Fruit fly (Drosophila melanogaster) whole organism, embryonic: ENCODE measurements around the gene CG14154.

ENCODE experiments used
- Bteb2 ChIP-seq: fragments of 200-800 bp; sonication (Bioruptor generic); optimal IDR thresholded peaks from 2 replicates; lab custom pipeline; 2016; ENCODE audit warnings: missing biosample characterization, missing genetic modification characterization
- CG10959 ChIP-seq: fragments of 200-800 bp; sonication (Bioruptor generic); IDR thresholded peaks from 2 replicates; pipeline ENCODE4 v1.3.6; 2022; ENCODE audit warnings: missing biosample characterization, missing genetic modification characterization
- CG11247 ChIP-seq: fragments of 200-800 bp; sonication (Bioruptor generic); IDR thresholded peaks from 2 replicates; pipeline ENCODE4 v1.3.6; 2022; ENCODE audit warnings: missing biosample characterization, missing genetic modification characterization
- CG12391 ChIP-seq: fragments of 200-800 bp; sonication (Bioruptor generic); optimal IDR thresholded peaks from 3 replicates; lab custom pipeline; 2018; ENCODE audit warnings: missing biosample characterization, mild to moderate bottlenecking, missing genetic modification characterization, moderate library complexity
- CG13624 ChIP-seq: fragments of 200-800 bp; sonication (Bioruptor generic); optimal IDR thresholded peaks from 2 replicates; lab custom pipeline; 2016; ENCODE audit warnings: missing biosample characterization, missing genetic modification characterization
- CG14965 ChIP-seq: fragments of 200-800 bp; sonication (Bioruptor generic); optimal IDR thresholded peaks from 2 replicates; lab custom pipeline; 2016; ENCODE audit warnings: missing biosample characterization, missing genetic modification characterization, borderline replicate concordance
- CG15514 ChIP-seq: fragments of 200-800 bp; sonication (Bioruptor generic); optimal IDR thresholded peaks from 3 replicates; lab custom pipeline; 2017; ENCODE audit warnings: missing biosample characterization, missing genetic modification characterization, mild to moderate bottlenecking, moderate library complexity, missing genetic modification reagents
- CG18619 ChIP-seq: fragments of 200-800 bp; sonication (Bioruptor generic); optimal IDR thresholded peaks from 3 replicates; lab custom pipeline; 2017; ENCODE audit warnings: missing biosample characterization, mild to moderate bottlenecking, missing genetic modification characterization
- CG2678 ChIP-seq: fragments of 200-800 bp; sonication (Bioruptor generic); optimal IDR thresholded peaks from 3 replicates; lab custom pipeline; 2019; ENCODE audit warnings: missing biosample characterization, mild to moderate bottlenecking, missing genetic modification characterization, moderate library complexity
- CG32767 ChIP-seq: fragments of 200-800 bp; sonication (Bioruptor generic); IDR thresholded peaks from 2 replicates; pipeline ENCODE4 v1.3.6; 2022; ENCODE audit warnings: missing biosample characterization, missing genetic modification characterization
- CG34224 ChIP-seq: fragments of 200-800 bp; sonication (Bioruptor generic); IDR thresholded peaks from 3 replicates; pipeline ENCODE4 v1.3.6; 2022; ENCODE audit warnings: missing biosample characterization, missing genetic modification characterization; ENCODE audit not compliant: partially characterized antibody
- CG3995 ChIP-seq: fragments of 200-800 bp; sonication (Bioruptor generic); optimal IDR thresholded peaks from 3 replicates; lab custom pipeline; 2016; ENCODE audit warnings: missing biosample characterization, missing genetic modification characterization
- CG4617 ChIP-seq: fragments of 200-800 bp; sonication (Bioruptor generic); optimal IDR thresholded peaks from 3 replicates; lab custom pipeline; 2016; ENCODE audit warnings: missing biosample characterization, missing genetic modification characterization, borderline replicate concordance
- CG4854 ChIP-seq: fragments of 200-800 bp; sonication (Bioruptor generic); optimal IDR thresholded peaks from 2 replicates; lab custom pipeline; 2016; ENCODE audit warnings: missing biosample characterization, missing genetic modification characterization, inconsistent platforms
- CG7271 ChIP-seq: fragments of 200-800 bp; sonication (Bioruptor generic); optimal IDR thresholded peaks from 2 replicates; lab custom pipeline; 2018; ENCODE audit warnings: missing biosample characterization, mild to moderate bottlenecking, missing genetic modification characterization, moderate library complexity
- CG8281 ChIP-seq: fragments of 200-800 bp; sonication (Bioruptor generic); optimal IDR thresholded peaks from 2 replicates; lab custom pipeline; 2018; ENCODE audit warnings: missing biosample characterization, mild to moderate bottlenecking, missing genetic modification characterization, moderate library complexity
- CkIIα-i1 ChIP-seq: fragments of 200-800 bp; sonication (Bioruptor generic); IDR thresholded peaks from 2 replicates; pipeline ENCODE4 v1.3.6; 2022; ENCODE audit warnings: missing biosample characterization, missing genetic modification characterization
- Dad ChIP-seq: fragments of 200-800 bp; sonication (Bioruptor generic); optimal IDR thresholded peaks from 3 replicates; lab custom pipeline; 2016; ENCODE audit warnings: missing biosample characterization, missing genetic modification characterization
- Dbx ChIP-seq: fragments of 200-800 bp; sonication (Bioruptor generic); IDR thresholded peaks from 3 replicates; pipeline ENCODE4 v1.3.6; 2022; ENCODE audit warnings: missing biosample characterization, missing genetic modification characterization
- Fer2 ChIP-seq: fragments of 200-800 bp; sonication (Bioruptor generic); optimal IDR thresholded peaks from 2 replicates; lab custom pipeline; 2018; ENCODE audit warnings: missing biosample characterization, mild to moderate bottlenecking, missing genetic modification characterization, moderate library complexity
- Hr51 ChIP-seq, 2 experiments: fragments of 200-800 bp; sonication (Bioruptor generic); optimal IDR thresholded peaks; 2 replicates in 1 of 2; 3 replicates in 1 of 2; lab custom pipeline; 2016 to 2018; ENCODE audit warnings: missing biosample characterization in 2 of 2, missing genetic modification characterization in 2 of 2, mild to moderate bottlenecking in 1 of 2, moderate library complexity in 1 of 2
- MBD-R2 ChIP-seq: fragments of 200-800 bp; sonication (Bioruptor generic); IDR thresholded peaks from 2 replicates; pipeline ENCODE4 v1.3.6; 2022; ENCODE audit warnings: missing biosample characterization, missing genetic modification characterization
- NK7.1 ChIP-seq: fragments of 200-800 bp; sonication (Bioruptor generic); optimal IDR thresholded peaks from 3 replicates; lab custom pipeline; 2016; ENCODE audit warnings: missing biosample characterization, missing genetic modification characterization
- TFAM ChIP-seq: fragments of 200-800 bp; sonication (Bioruptor generic); optimal IDR thresholded peaks from 2 replicates; lab custom pipeline; 2017; ENCODE audit warnings: missing biosample characterization, missing genetic modification characterization, inconsistent platforms
- Vsx1 ChIP-seq: fragments of 200-800 bp; sonication (Bioruptor generic); optimal IDR thresholded peaks from 2 replicates; lab custom pipeline; 2017; ENCODE audit warnings: missing biosample characterization, mild to moderate bottlenecking, missing genetic modification characterization, missing genetic modification reagents
- Xbp1 ChIP-seq: fragments of 200-800 bp; sonication (Bioruptor generic); optimal IDR thresholded peaks from 3 replicates; lab custom pipeline; 2016; ENCODE audit warnings: missing biosample characterization, mild to moderate bottlenecking, missing genetic modification characterization
- ase ChIP-seq: fragments of 200-800 bp; sonication (Bioruptor generic); IDR thresholded peaks from 3 replicates; pipeline ENCODE4 v1.3.6; 2022; ENCODE audit warnings: missing biosample characterization, missing genetic modification characterization
- bcd ChIP-seq: fragments of 200-800 bp; sonication (Bioruptor generic); optimal IDR thresholded peaks from 2 replicates; lab custom pipeline; 2017; ENCODE audit warnings: missing biosample characterization, mild to moderate bottlenecking, missing genetic modification characterization
- cas ChIP-seq: fragments of 200-800 bp; sonication (Bioruptor generic); IDR thresholded peaks from 2 replicates; pipeline ENCODE4 v1.3.6; 2022; ENCODE audit warnings: missing biosample characterization, missing genetic modification characterization
- danr ChIP-seq: fragments of 200-800 bp; sonication (Bioruptor generic); IDR thresholded peaks from 2 replicates; pipeline ENCODE4 v1.3.6; 2022; ENCODE audit warnings: missing biosample characterization, missing genetic modification characterization
- dmrt11E ChIP-seq: fragments of 200-800 bp; sonication (Bioruptor generic); optimal IDR thresholded peaks from 3 replicates; lab custom pipeline; 2018; ENCODE audit warnings: missing biosample characterization, mild to moderate bottlenecking, missing genetic modification characterization, moderate library complexity
- en ChIP-seq: fragments of 200-800 bp; sonication (Bioruptor generic); optimal IDR thresholded peaks from 2 replicates; lab custom pipeline; 2016; ENCODE audit warnings: missing biosample characterization, missing genetic modification characterization
- gsb ChIP-seq: fragments of 200-800 bp; sonication (Bioruptor generic); IDR thresholded peaks from 2 replicates; pipeline ENCODE4 v1.3.6; 2022; ENCODE audit warnings: missing biosample characterization, missing genetic modification characterization
- hbn ChIP-seq: fragments of 200-800 bp; sonication (Bioruptor generic); IDR thresholded peaks from 2 replicates; pipeline ENCODE4 v1.3.6; 2022; ENCODE audit warnings: missing biosample characterization, missing genetic modification characterization; ENCODE audit not compliant: partially characterized antibody
- hth ChIP-seq: fragments of >200 bp; optimal IDR thresholded peaks from 2 replicates; lab custom pipeline; 2017; ENCODE audit warnings: inconsistent platforms
- ind ChIP-seq: fragments of 200-800 bp; sonication (Bioruptor generic); optimal IDR thresholded peaks from 3 replicates; lab custom pipeline; 2016; ENCODE audit warnings: missing biosample characterization, missing genetic modification characterization
- jumu ChIP-seq: fragments of 200-800 bp; sonication (Bioruptor generic); optimal IDR thresholded peaks from 3 replicates; lab custom pipeline; 2016; ENCODE audit warnings: missing biosample characterization, missing genetic modification characterization
- knrl ChIP-seq: fragments of 200-800 bp; sonication (Bioruptor generic); IDR thresholded peaks from 3 replicates; pipeline ENCODE4 v1.3.6; 2022; ENCODE audit warnings: missing biosample characterization, missing genetic modification characterization; ENCODE audit not compliant: partially characterized antibody
- lilli ChIP-seq: fragments of 200-800 bp; sonication (Bioruptor generic); optimal IDR thresholded peaks from 3 replicates; lab custom pipeline; 2016; ENCODE audit warnings: missing biosample characterization, missing genetic modification characterization
- luna ChIP-seq: fragments of 200-800 bp; sonication (Bioruptor generic); optimal IDR thresholded peaks from 2 replicates; lab custom pipeline; 2016; ENCODE audit warnings: missing biosample characterization, missing genetic modification characterization
- nerfin-1 ChIP-seq: fragments of 200-800 bp; sonication (Bioruptor generic); optimal IDR thresholded peaks from 3 replicates; lab custom pipeline; 2019; ENCODE audit warnings: missing biosample characterization, mild to moderate bottlenecking, missing genetic modification characterization, moderate library complexity
- nerfin-2 ChIP-seq: fragments of 200-800 bp; sonication (Bioruptor generic); IDR thresholded peaks from 2 replicates; pipeline ENCODE4 v1.3.6; 2022; ENCODE audit warnings: missing biosample characterization, missing genetic modification characterization; ENCODE audit not compliant: partially characterized antibody
- oc ChIP-seq: fragments of 200-800 bp; sonication (Bioruptor generic); optimal IDR thresholded peaks from 2 replicates; lab custom pipeline; 2018; ENCODE audit warnings: missing biosample characterization, mild to moderate bottlenecking, missing genetic modification characterization, moderate library complexity
- onecut ChIP-seq: fragments of 200-800 bp; sonication (Bioruptor generic); IDR thresholded peaks from 2 replicates; pipeline ENCODE4 v1.3.6; 2022; ENCODE audit warnings: missing biosample characterization, missing genetic modification characterization
- row ChIP-seq: fragments of 200-800 bp; sonication (Bioruptor generic); IDR thresholded peaks from 3 replicates; pipeline ENCODE4 v1.3.6; 2022; ENCODE audit warnings: missing biosample characterization, missing genetic modification characterization
- schlank ChIP-seq: fragments of 200-800 bp; sonication (Bioruptor generic); optimal IDR thresholded peaks from 2 replicates; lab custom pipeline; 2018; ENCODE audit warnings: missing biosample characterization, mild to moderate bottlenecking, missing genetic modification characterization
- tgo ChIP-seq: fragments of 200-800 bp; sonication (Bioruptor generic); IDR thresholded peaks from 3 replicates; pipeline ENCODE4 v1.3.6; 2022; ENCODE audit warnings: missing biosample characterization, missing genetic modification characterization
- vnd ChIP-seq: fragments of 200-800 bp; sonication (Bioruptor generic); IDR thresholded peaks from 3 replicates; pipeline ENCODE4 v1.3.6; 2022; ENCODE audit warnings: missing biosample characterization, missing genetic modification characterization; ENCODE audit not compliant: partially characterized antibody
- zfh1 ChIP-seq: fragments of 200-800 bp; sonication (Bioruptor generic); IDR thresholded peaks from 3 replicates; pipeline ENCODE4 v1.3.6; 2022; ENCODE audit warnings: missing biosample characterization, missing genetic modification characterization

CG14154 gene

DNA sequence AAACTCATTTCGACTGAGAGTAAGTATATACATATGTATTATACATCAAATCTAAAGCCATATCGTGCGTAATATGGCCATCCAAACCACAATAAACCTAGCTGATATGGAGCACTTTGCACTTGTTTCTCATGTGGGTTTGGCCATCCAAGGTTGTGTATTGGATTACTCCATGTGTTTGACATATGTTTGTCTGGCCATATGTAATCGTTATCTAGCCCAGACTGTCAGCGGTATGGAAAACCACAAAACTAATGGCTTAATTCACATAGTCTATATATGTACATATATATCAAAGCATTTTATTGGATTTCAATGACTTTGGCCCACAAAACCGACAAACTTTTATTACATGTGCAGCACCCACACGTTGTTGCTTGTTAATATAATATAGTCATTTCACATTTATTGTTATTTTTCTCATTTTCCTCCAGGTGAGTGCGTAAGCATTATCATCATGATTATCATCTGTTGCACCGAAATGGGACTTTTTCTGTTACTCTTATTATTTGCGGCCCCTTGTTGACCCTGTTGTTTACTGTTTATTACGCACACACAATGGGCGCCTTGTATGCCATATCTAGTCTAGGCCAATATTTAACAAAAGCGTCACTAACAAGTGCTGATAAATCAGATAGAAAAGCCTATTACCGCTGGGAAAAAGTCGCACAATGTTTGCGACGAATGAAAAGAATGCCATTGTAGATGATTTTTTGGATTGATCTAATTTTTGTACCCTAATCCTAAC is 14.9 kb downstream of the CG14154 start (continued):
- TF ChIP-seq zfh1 (GFP tag; lab: Robert Waterston, UW) (peak; percentile 14; the same call in 1 of the 3 replicates), CG15514 (peak; percentile 61), CkIIα-i1 (GFP tag; lab: Robert Waterston, UW) (no peak), CG7271 (tag; lab: Kevin White, UChicago) (peak; percentile 40), CG4854 (GFP tag; lab: Kevin White, UChicago) (peak; percentile 64), CG13624 (GFP tag; lab: Kevin White, UChicago) (peak; percentile 2), tgo (GFP tag; lab: Robert Waterston, UW) (peak; percentile 29; the same call in 1 of the 3 replicates), schlank (tag; lab: Kevin White, UChicago) (peak; percentile 78), luna (GFP tag; lab: Kevin White, UChicago) (no peak), hbn (no peak), CG8281 (tag; lab: Kevin White, UChicago) (peak; percentile 40), vnd (GFP tag; lab: Robert Waterston, UW) (no peak), knrl (GFP tag; lab: Robert Waterston, UW) (no peak), ind (no peak), Vsx1 (peak; percentile 84), oc (tag; lab: Kevin White, UChicago) (peak; percentile 45), en (GFP tag; lab: Kevin White, UChicago) (peak; percentile 19), ase (no peak), bcd (GFP tag; lab: Kevin White, UChicago) (peak; percentile 58), CG14965 (GFP tag; lab: Kevin White, UChicago) (peak; percentile 59), Dad (peak; percentile 11), CG32767 (no peak), nerfin-2 (GFP tag; lab: Robert Waterston, UW) (no peak), dmrt11E (peak; percentile 42), Dbx (GFP tag; lab: Robert Waterston, UW) (peak; percentile 51; the same call in 1 of the 3 replicates), nerfin-1 (peak; percentile 55), CG3995 (GFP tag; lab: Kevin White, UChicago) (peak; percentile 1), onecut (GFP tag; lab: Robert Waterston, UW) (peak; percentile 67), CG10959 (GFP tag; lab: Robert Waterston, UW) (no peak), NK7.1 (peak; percentile 70), danr (no peak), CG18619 (GFP tag; lab: Kevin White, UChicago) (peak; percentile 70), CG4617 (GFP tag; lab: Kevin White, UChicago) (peak; percentile 21), cas (GFP tag; lab: Robert Waterston, UW) (no peak), Bteb2 (GFP tag; lab: Kevin White, UChicago) (peak; percentile 18), CG2678 (tag; lab: Kevin White, UChicago) (peak; percentile 81), row (GFP tag; lab: Robert Waterston, UW) (no peak), Fer2 (tag; lab: Kevin White, UChicago) (peak; percentile 7), Hr51 (GFP tag; optimal IDR thresholded peaks at IDR 0.05; lab: Kevin White, UChicago) (peak; percentile 23 to 47), hth (lab: Kevin White, UChicago) (no peak), lilli (GFP tag; lab: Kevin White, UChicago) (peak; percentile 34), jumu (GFP tag; lab: Kevin White, UChicago) (no peak), Xbp1 (GFP tag; lab: Kevin White, UChicago) (peak; percentile 4), TFAM (GFP tag; lab: Kevin White, UChicago) (peak; percentile 34), gsb (no peak), CG12391 (tag; lab: Kevin White, UChicago) (peak; percentile 46), CG34224 (GFP tag; lab: Robert Waterston, UW) (no peak), MBD-R2 (GFP tag; lab: Robert Waterston, UW) (peak; percentile 13; the same call in 1 of the 2 replicates), CG11247 (GFP tag; lab: Robert Waterston, UW) (no peak)
